Fruit fly (Drosophila melanogaster): ENCODE measurements around the gene InR.

- TF ChIP-seq Gug (GFP tag; IDR thresholded peaks at IDR 0.05): no peak
- TF ChIP-seq spab (GFP tag; optimal IDR thresholded peaks at IDR 0.05): no peak
- TF ChIP-seq Sox102F (GFP tag; optimal IDR thresholded peaks at IDR 0.05): no peak
- TF ChIP-seq svp (GFP tag): no peak
- TF ChIP-seq CG6163 (GFP tag; IDR thresholded peaks at IDR 0.05): no peak
- no peak for TF ChIP-seq pdm3 (GFP tag; optimal IDR thresholded peaks at IDR 0.05)
- TF ChIP-seq CG8319 (GFP tag; optimal IDR thresholded peaks at IDR 0.05): no peak
- no peak for TF ChIP-seq CG10669 (GFP tag; optimal IDR thresholded peaks at IDR 0.05)
- no peak for TF ChIP-seq Met (GFP tag; optimal IDR thresholded peaks at IDR 0.05)
- TF ChIP-seq Blimp-1 (GFP tag; optimal IDR thresholded peaks at IDR 0.05): no peak
- TF ChIP-seq CG1621 (tag; optimal IDR thresholded peaks at IDR 0.05): no peak
- TF ChIP-seq CG6808 (GFP tag; optimal IDR thresholded peaks at IDR 0.05): no peak
Measured at dm6 chr3R:21524574-21524973, 94.5 kb downstream of the InR start.

Data from whole organism, prepupa.